Worm (Caenorhabditis elegans): Measurements from ENCODE around the gene nars-2.

nars-2 gene

DNA sequence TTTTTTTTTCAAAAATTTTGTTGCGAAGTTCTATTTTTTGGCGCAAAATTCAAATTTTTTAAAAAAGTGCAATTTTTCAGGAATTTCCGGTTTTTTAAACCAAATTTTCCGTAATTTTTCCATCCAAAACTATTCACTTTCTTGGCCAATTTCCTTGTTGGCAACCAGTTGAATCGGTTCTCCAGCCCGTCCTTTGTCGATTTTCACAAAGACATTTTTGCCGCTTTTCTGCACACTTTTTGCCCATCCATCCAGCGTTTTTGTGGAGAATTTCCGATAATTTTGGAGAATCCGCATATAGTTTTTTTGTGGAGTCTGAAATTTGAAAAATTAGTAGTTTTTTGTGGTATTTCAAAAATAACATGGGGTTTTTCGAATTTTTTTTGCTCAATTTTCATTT, 8.1 kb downstream of the nars-2 start:
- no peak for TF ChIP-seq him-1 (tag; optimal IDR thresholded peaks at IDR 0.05)
- no peak for TF ChIP-seq W03F9.2 (tag; optimal IDR thresholded peaks at IDR 0.05)
- TF ChIP-seq dao-5 (tag; optimal IDR thresholded peaks at IDR 0.05) = no peak

ce11 chrIII:11490221-11490620, 10.3 kb downstream of the nars-2 start:
- TF ChIP-seq W03F9.2 (tag; optimal IDR thresholded peaks at IDR 0.05) (no peak), dao-5 (tag; optimal IDR thresholded peaks at IDR 0.05) (no peak), him-1 (tag; optimal IDR thresholded peaks at IDR 0.05) (no peak)

ce11 chrIII:11489601-11490000, 10.9 kb downstream of the nars-2 start:
- TF ChIP-seq dao-5 (tag; optimal IDR thresholded peaks at IDR 0.05) (no peak), him-1 (tag; optimal IDR thresholded peaks at IDR 0.05) (no peak)

ce11 chrIII:11488662-11489349, 11.7 kb downstream of the nars-2 start:
- TF ChIP-seq him-1 (tag; optimal IDR thresholded peaks at IDR 0.05) (no peak), W03F9.2 (tag; optimal IDR thresholded peaks at IDR 0.05) (no peak), dao-5 (tag; optimal IDR thresholded peaks at IDR 0.05) (no peak)

DNA sequence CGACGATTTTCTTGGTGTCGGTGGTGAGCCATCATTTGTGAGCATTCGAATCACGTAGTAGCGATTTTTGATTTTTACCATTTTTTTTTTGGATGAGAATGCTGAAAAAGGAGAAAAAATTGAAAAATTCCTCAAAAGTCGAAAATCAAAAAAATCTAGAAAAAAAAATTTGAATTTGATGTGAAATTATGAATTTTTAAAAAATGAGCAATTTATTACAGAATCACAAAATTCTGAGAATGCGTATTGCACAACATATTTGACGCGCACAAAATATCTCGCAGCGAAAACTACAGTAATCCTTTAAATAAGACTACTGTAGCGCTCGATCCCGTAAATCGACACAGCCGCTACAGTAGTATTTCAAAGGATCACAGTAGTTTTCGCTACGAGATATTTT, 13.3 kb downstream of the nars-2 start, which contains the start of gene popl-5:
popl-5 (minus strand) TSS at position 101 of the 400 bp plus-strand sequence.
- TF ChIP-seq dao-5 (tag; optimal IDR thresholded peaks at IDR 0.05) = no peak

- TF ChIP-seq him-1 (tag; optimal IDR thresholded peaks at IDR 0.05) = no peak
- TF ChIP-seq dao-5 (tag; optimal IDR thresholded peaks at IDR 0.05) = no peak
- no peak for TF ChIP-seq W03F9.2 (tag; optimal IDR thresholded peaks at IDR 0.05)
These were observed 16.4 kb downstream of the nars-2 start, which contains the start of gene fbxa-220 for ce11 chrIII:11484139-11484590. TSS of gene fbxa-220 (minus strand) at chrIII:11484189.

DNA sequence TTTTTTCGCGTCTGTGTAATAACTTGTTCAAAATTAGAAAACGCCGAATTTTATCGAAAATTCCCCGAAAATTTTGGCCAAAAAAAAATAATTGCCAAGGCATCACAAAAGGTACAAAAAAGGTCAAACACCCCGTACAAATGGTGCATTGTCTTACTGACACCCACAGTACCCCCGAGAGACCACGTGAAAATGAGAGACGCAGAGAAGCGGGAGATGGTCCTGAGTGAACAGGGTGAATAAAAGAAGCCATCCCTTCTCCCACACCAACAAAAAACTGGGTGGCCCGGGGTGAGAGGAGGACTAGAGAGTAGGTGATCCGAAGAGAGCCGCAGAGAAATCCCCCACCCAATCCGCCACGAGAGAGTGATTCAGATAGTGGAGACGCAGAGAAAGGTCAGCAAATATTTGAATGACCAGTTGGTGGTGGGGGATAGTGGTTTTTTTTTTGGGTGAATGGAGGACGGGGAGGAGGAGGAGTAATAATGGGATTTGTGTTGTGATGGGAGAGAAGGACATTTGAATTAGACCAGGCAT, 19.2 kb downstream of the nars-2 start:
- TF ChIP-seq him-1 (tag; optimal IDR thresholded peaks at IDR 0.05) (no peak), dao-5 (tag; optimal IDR thresholded peaks at IDR 0.05) (no peak), W03F9.2 (tag; optimal IDR thresholded peaks at IDR 0.05) (no peak)

ce11 chrIII:11478468-11479363, 21.8 kb downstream of the nars-2 start:
- TF ChIP-seq him-1 (tag; optimal IDR thresholded peaks at IDR 0.05) (no peak), dao-5 (tag; optimal IDR thresholded peaks at IDR 0.05) (no peak), W03F9.2 (tag; optimal IDR thresholded peaks at IDR 0.05) (no peak)

DNA sequence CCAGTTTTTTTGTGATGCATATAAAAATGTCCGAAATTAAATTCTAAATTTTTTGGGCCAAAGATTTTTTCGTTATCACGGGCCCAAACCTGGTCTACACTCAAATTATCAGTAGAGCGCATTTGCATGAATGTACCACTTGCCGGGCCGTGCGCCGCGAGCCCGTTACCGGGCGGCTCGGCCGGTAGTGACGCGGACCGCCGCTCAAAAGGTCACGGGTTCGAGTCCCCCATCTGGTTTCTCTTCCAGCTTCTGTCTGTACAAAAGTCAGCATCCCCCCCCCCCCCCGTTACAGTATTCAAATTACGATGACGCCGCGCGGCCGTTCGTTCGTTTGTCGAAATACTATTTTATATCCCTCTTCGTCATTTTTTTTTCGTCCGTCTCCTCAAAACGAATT, 23.2 kb downstream of the nars-2 start:
- TF ChIP-seq W03F9.2 (tag; optimal IDR thresholded peaks at IDR 0.05) = no peak
- TF ChIP-seq dao-5 (tag; optimal IDR thresholded peaks at IDR 0.05) = no peak
- no peak for TF ChIP-seq him-1 (tag; optimal IDR thresholded peaks at IDR 0.05)

DNA sequence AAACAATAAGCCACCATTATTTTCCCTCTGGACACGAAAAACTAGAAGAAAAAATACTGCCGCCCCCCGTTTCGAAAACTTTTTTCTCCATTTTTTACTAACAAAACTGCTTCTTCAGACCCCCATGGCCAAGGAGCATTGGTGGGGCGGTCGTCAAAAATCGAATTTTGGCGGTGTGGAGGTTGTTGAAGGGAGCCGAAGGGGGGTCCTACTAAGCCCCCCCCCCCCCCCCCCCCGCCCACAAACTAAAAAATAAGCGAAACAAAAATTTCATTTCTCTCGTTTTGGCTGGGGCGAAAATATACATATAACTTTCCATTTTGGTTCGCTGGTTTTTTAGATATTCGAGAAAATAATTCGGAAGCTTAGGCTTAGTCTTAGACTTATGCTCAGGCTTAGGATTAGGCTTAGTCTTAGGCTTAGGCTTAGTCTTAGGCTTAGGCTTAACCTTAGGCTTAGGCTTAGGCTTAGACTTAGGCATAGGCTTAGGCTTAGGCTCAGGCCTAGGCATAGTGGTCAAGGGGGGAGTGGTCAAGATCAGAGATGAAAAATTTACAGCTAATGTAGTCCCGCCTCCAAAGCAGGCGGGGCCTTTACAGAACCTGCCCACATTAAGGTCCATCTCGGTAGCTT, 25.8 kb downstream of the nars-2 start:
- TF ChIP-seq dao-5 (tag; optimal IDR thresholded peaks at IDR 0.05) (no peak), W03F9.2 (tag; optimal IDR thresholded peaks at IDR 0.05) (no peak), him-1 (tag; optimal IDR thresholded peaks at IDR 0.05) (no peak)

DNA sequence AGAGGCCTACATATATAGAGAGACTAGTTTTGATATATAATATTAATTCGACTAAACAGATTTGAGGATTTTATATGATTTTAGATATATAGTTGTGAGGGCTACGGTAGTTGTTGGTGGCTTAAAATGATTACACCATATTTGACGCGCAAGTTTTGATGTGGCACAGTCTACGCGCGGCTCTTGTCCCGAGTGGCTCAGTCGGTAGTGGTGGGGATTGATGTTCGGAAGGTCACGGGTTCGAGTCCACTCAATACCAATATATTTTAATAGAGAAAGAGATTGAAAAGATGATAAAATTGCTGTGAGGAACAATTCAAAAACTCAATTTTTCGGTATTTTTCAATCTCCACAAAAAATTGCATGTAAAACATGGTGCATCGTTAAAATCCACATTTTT, 27.7 kb downstream of the nars-2 start:
- TF ChIP-seq him-1 (tag; optimal IDR thresholded peaks at IDR 0.05) (no peak), dao-5 (tag; optimal IDR thresholded peaks at IDR 0.05) (no peak), W03F9.2 (tag; optimal IDR thresholded peaks at IDR 0.05) (no peak)

- no peak for TF ChIP-seq dao-5 (tag; optimal IDR thresholded peaks at IDR 0.05)
- no peak for TF ChIP-seq W03F9.2 (tag; optimal IDR thresholded peaks at IDR 0.05)
- TF ChIP-seq him-1 (tag; optimal IDR thresholded peaks at IDR 0.05) = no peak
These were observed 29.2 kb downstream of the nars-2 start for ce11 chrIII:11471336-11471735.

DNA sequence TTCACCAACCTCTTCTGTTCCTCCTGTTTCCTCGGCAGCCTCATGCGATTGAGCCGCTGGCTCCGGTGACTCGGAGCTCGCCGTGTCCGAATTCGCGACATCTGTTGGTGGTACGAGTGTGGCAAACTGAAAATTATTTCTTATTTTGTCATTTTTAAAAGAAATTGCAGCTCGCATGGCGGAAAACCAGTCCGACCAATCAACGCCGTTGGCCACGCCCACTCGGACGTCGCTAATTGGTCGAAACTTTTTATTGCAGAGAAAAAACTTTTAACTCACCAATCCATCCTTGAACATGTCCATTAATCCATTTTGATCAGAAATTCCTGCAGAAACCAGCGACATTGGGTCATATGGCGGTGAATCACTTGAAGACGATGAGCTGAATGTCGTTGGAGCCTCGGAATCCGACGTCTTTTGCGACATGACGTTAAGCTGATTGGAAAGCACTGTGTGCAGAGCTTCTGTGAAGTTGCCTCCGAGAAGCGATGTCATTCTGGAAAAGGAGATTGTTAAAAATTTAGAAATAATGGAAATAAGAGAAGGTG, 30.2 kb downstream of the nars-2 start, which contains the start of gene bed-2:
bed-2 (minus strand) TSS at position 498 of the 548 bp plus-strand sequence.
- TF ChIP-seq W03F9.2 (tag; optimal IDR thresholded peaks at IDR 0.05) = no peak
- no peak for TF ChIP-seq dao-5 (tag; optimal IDR thresholded peaks at IDR 0.05)
- no peak for TF ChIP-seq him-1 (tag; optimal IDR thresholded peaks at IDR 0.05)

All from whole organism, L4/young adult.